Fruit fly (Drosophila melanogaster) whole organism, prepupa: Measurements from ENCODE around the gene PXo.
A peak's percentile ranks its signal among the peaks of the same experiment; 100 is the strongest.

Source experiments
- Blimp-1 ChIP-seq: fragments of 200-800 bp; sonication (Bioruptor generic); optimal IDR thresholded peaks from 3 replicates; lab custom pipeline; 2017; ENCODE audit warnings: missing biosample characterization, missing genetic modification characterization, mild to moderate bottlenecking, moderate library complexity, missing genetic modification reagents
- CG10631 ChIP-seq: fragments of 200-800 bp; sonication (Bioruptor generic); optimal IDR thresholded peaks from 2 replicates; lab custom pipeline; 2016; ENCODE audit warnings: missing biosample characterization, missing genetic modification characterization
- CG10669 ChIP-seq: fragments of 200-800 bp; sonication (Bioruptor generic); optimal IDR thresholded peaks from 3 replicates; lab custom pipeline; 2018; ENCODE audit warnings: missing biosample characterization, mild to moderate bottlenecking, missing genetic modification characterization, moderate library complexity
- CG11294 ChIP-seq: fragments of 200-800 bp; sonication (Bioruptor generic); IDR thresholded peaks from 2 replicates; pipeline ENCODE4 v1.3.6; 2022; ENCODE audit warnings: missing biosample characterization, missing genetic modification characterization
- CG11762 ChIP-seq: fragments of 200-800 bp; sonication (Bioruptor generic); optimal IDR thresholded peaks from 3 replicates; lab custom pipeline; 2016; ENCODE audit warnings: missing biosample characterization, missing genetic modification characterization; ENCODE audit not compliant: insufficient read depth
- CG11902 ChIP-seq: fragments of 200-800 bp; sonication (Bioruptor generic); optimal IDR thresholded peaks from 3 replicates; lab custom pipeline; 2016; ENCODE audit warnings: missing biosample characterization, missing genetic modification characterization
- CG15336 ChIP-seq: fragments of 200-800 bp; sonication (Bioruptor generic); IDR thresholded peaks from 2 replicates; pipeline ENCODE4 v1.3.6; 2022; ENCODE audit warnings: missing biosample characterization, missing genetic modification characterization
- CG1621 ChIP-seq: fragments of 200-800 bp; sonication (Bioruptor generic); optimal IDR thresholded peaks from 3 replicates; lab custom pipeline; 2018; ENCODE audit warnings: missing biosample characterization, mild to moderate bottlenecking, missing genetic modification characterization
- CG16779 ChIP-seq: fragments of 200-800 bp; sonication (Bioruptor generic); optimal IDR thresholded peaks from 3 replicates; lab custom pipeline; 2017; ENCODE audit warnings: missing biosample characterization, mild to moderate bottlenecking, missing genetic modification characterization
- CG3032 ChIP-seq: fragments of 200-800 bp; optimal IDR thresholded peaks from 2 replicates; lab custom pipeline; 2019; ENCODE audit warnings: missing biosample characterization, mild to moderate bottlenecking, missing genetic modification characterization, moderate library complexity
- CG31627 ChIP-seq: fragments of 200-800 bp; sonication (Bioruptor generic); optimal IDR thresholded peaks from 3 replicates; lab custom pipeline; 2016; ENCODE audit warnings: missing biosample characterization, missing genetic modification characterization
- CG32006 ChIP-seq: fragments of 200-800 bp; sonication (Bioruptor generic); optimal IDR thresholded peaks from 3 replicates; lab custom pipeline; 2017; ENCODE audit warnings: missing biosample characterization, mild to moderate bottlenecking, missing genetic modification characterization
- CG34406 ChIP-seq: fragments of 200-800 bp; sonication (Bioruptor generic); optimal IDR thresholded peaks from 3 replicates; lab custom pipeline; 2016; ENCODE audit warnings: missing biosample characterization, missing genetic modification characterization
- CG3919 ChIP-seq: fragments of 200-800 bp; sonication (Bioruptor generic); optimal IDR thresholded peaks from 3 replicates; lab custom pipeline; 2016; ENCODE audit warnings: missing biosample characterization, missing genetic modification characterization
- CG6163 ChIP-seq: fragments of 200-800 bp; sonication (Bioruptor generic); IDR thresholded peaks from 3 replicates; pipeline ENCODE4 v1.3.6; 2022; ENCODE audit warnings: missing biosample characterization, missing genetic modification characterization
- CG6276 ChIP-seq: fragments of 200-800 bp; sonication (Bioruptor generic); optimal IDR thresholded peaks from 2 replicates; lab custom pipeline; 2017; ENCODE audit warnings: missing biosample characterization, mild to moderate bottlenecking, missing genetic modification characterization
- CG6792 ChIP-seq: fragments of 200-800 bp; sonication (Bioruptor generic); optimal IDR thresholded peaks from 3 replicates; lab custom pipeline; 2016; ENCODE audit warnings: missing biosample characterization, missing genetic modification characterization
- CG6808 ChIP-seq: fragments of 200-800 bp; sonication (Bioruptor generic); optimal IDR thresholded peaks from 3 replicates; lab custom pipeline; 2017; ENCODE audit warnings: missing biosample characterization, missing genetic modification characterization, mild to moderate bottlenecking, moderate library complexity, missing genetic modification reagents
- CG6854 ChIP-seq: fragments of 200-800 bp; sonication (Bioruptor generic); optimal IDR thresholded peaks from 2 replicates; lab custom pipeline; 2017; ENCODE audit warnings: missing biosample characterization, mild to moderate bottlenecking, missing genetic modification characterization
- CG7368 ChIP-seq: fragments of 200-800 bp; sonication (Bioruptor generic); optimal IDR thresholded peaks from 3 replicates; lab custom pipeline; 2016; ENCODE audit warnings: missing biosample characterization, missing genetic modification characterization
- CG8319 ChIP-seq: fragments of 200-800 bp; sonication (Bioruptor generic); optimal IDR thresholded peaks from 3 replicates; lab custom pipeline; 2016; ENCODE audit warnings: missing biosample characterization, missing genetic modification characterization
- CG8632 ChIP-seq: fragments of 200-800 bp; sonication (Bioruptor generic); optimal IDR thresholded peaks from 3 replicates; lab custom pipeline; 2016; ENCODE audit warnings: missing biosample characterization, missing genetic modification characterization
- CG9139 ChIP-seq: fragments of 200-800 bp; sonication (Bioruptor generic); optimal IDR thresholded peaks from 3 replicates; lab custom pipeline; 2017; ENCODE audit warnings: missing biosample characterization, mild to moderate bottlenecking, missing genetic modification characterization
- Eip75B ChIP-seq: fragments of 200-800 bp; sonication (Bioruptor generic); optimal IDR thresholded peaks from 3 replicates; lab custom pipeline; 2016; ENCODE audit warnings: missing biosample characterization, missing genetic modification characterization
- Eip78C ChIP-seq: fragments of 200-800 bp; sonication (Bioruptor generic); peaks from one replicate; lab custom pipeline; 2016; ENCODE audit warnings: missing biosample characterization, missing genetic modification characterization
- Eip93F ChIP-seq: fragments of 200-800 bp; sonication (Bioruptor generic); optimal IDR thresholded peaks from 2 replicates; lab custom pipeline; 2016; ENCODE audit warnings: missing biosample characterization, mild to moderate bottlenecking, missing genetic modification characterization
- Ets21C ChIP-seq: fragments of 200-800 bp; sonication (Bioruptor generic); optimal IDR thresholded peaks from 3 replicates; lab custom pipeline; 2016; ENCODE audit warnings: missing biosample characterization, missing genetic modification characterization
- Hr38 ChIP-seq: sonication (Bioruptor generic); optimal IDR thresholded peaks from 2 replicates; lab custom pipeline; 2016; ENCODE audit warnings: missing biosample characterization, missing genetic modification characterization
- Hr4 ChIP-seq: fragments of 200-800 bp; sonication (Bioruptor generic); optimal IDR thresholded peaks from 3 replicates; lab custom pipeline; 2016; ENCODE audit warnings: missing biosample characterization, missing genetic modification characterization
- Lpt ChIP-seq: fragments of 200-800 bp; sonication (Bioruptor generic); optimal IDR thresholded peaks from 3 replicates; lab custom pipeline; 2016; ENCODE audit warnings: missing biosample characterization, missing genetic modification characterization
- Met ChIP-seq: fragments of 200-800 bp; sonication (Bioruptor generic); optimal IDR thresholded peaks from 3 replicates; lab custom pipeline; 2016; ENCODE audit warnings: missing biosample characterization, missing genetic modification characterization
- OdsH ChIP-seq: fragments of 200-800 bp; sonication (Bioruptor generic); optimal IDR thresholded peaks from 3 replicates; lab custom pipeline; 2016; ENCODE audit warnings: missing biosample characterization, missing genetic modification characterization
- Sox102F ChIP-seq: fragments of 200-800 bp; sonication (Bioruptor generic); optimal IDR thresholded peaks from 2 replicates; lab custom pipeline; 2016; ENCODE audit warnings: missing biosample characterization, mild to moderate bottlenecking, missing genetic modification characterization
- Sox14 ChIP-seq: fragments of 200-800 bp; sonication (Bioruptor generic); optimal IDR thresholded peaks from 3 replicates; lab custom pipeline; 2016; ENCODE audit warnings: missing biosample characterization, missing genetic modification characterization
- Sox15 ChIP-seq: fragments of 200-800 bp; sonication (Bioruptor generic); optimal IDR thresholded peaks from 3 replicates; lab custom pipeline; 2016; ENCODE audit warnings: missing biosample characterization, missing genetic modification characterization
- achi ChIP-seq: fragments of 200-800 bp; sonication (Bioruptor generic); optimal IDR thresholded peaks from 3 replicates; lab custom pipeline; 2016; ENCODE audit warnings: missing biosample characterization, missing genetic modification characterization
- acj6 ChIP-seq: fragments of 200-800 bp; sonication (Bioruptor generic); optimal IDR thresholded peaks from 3 replicates; lab custom pipeline; 2016; ENCODE audit warnings: missing biosample characterization, missing genetic modification characterization
- cyc ChIP-seq: fragments of 200-800 bp; sonication (Bioruptor generic); optimal IDR thresholded peaks from 3 replicates; lab custom pipeline; 2016; ENCODE audit warnings: missing biosample characterization, missing genetic modification characterization
- dac ChIP-seq: fragments of 200-800 bp; sonication (Bioruptor generic); optimal IDR thresholded peaks from 2 replicates; lab custom pipeline; 2017; ENCODE audit warnings: missing biosample characterization, mild to moderate bottlenecking, missing genetic modification characterization
- dsx ChIP-seq: fragments of 200-800 bp; optimal IDR thresholded peaks from 3 replicates; lab custom pipeline; 2019; ENCODE audit warnings: missing biosample characterization, mild to moderate bottlenecking, missing genetic modification characterization, moderate library complexity; ENCODE audit not compliant: poor library complexity, severe bottlenecking
- fd85E ChIP-seq: fragments of 200-800 bp; sonication (Bioruptor generic); optimal IDR thresholded peaks from 3 replicates; lab custom pipeline; 2016; ENCODE audit warnings: missing biosample characterization, missing genetic modification characterization
- fkh ChIP-seq: fragments of 200-800 bp; sonication (Bioruptor generic); optimal IDR thresholded peaks from 3 replicates; lab custom pipeline; 2017; ENCODE audit warnings: missing biosample characterization, mild to moderate bottlenecking, missing genetic modification characterization, moderate library complexity
- lz ChIP-seq: fragments of 200-800 bp; sonication (Bioruptor generic); optimal IDR thresholded peaks from 3 replicates; lab custom pipeline; 2016; ENCODE audit warnings: missing biosample characterization, missing genetic modification characterization
- net ChIP-seq: fragments of 200-800 bp; sonication (Bioruptor generic); optimal IDR thresholded peaks from 3 replicates; lab custom pipeline; 2016; ENCODE audit warnings: missing biosample characterization, missing genetic modification characterization
- spab ChIP-seq: fragments of 200-800 bp; sonication (Bioruptor generic); optimal IDR thresholded peaks from 2 replicates; lab custom pipeline; 2017; ENCODE audit warnings: missing biosample characterization, mild to moderate bottlenecking, missing genetic modification characterization, missing genetic modification reagents
- ss ChIP-seq, 2 experiments: fragments of 200-800 bp; sonication (Bioruptor generic); optimal IDR thresholded peaks; 2 replicates in 1 of 2; 3 replicates in 1 of 2; lab custom pipeline; 2017 to 2018; ENCODE audit warnings: mild to moderate bottlenecking in 2 of 2, missing biosample characterization in 2 of 2, missing genetic modification characterization in 2 of 2, moderate library complexity in 1 of 2
- topi ChIP-seq: fragments of 200-800 bp; sonication (Bioruptor generic); optimal IDR thresholded peaks from 3 replicates; lab custom pipeline; 2016; ENCODE audit warnings: missing biosample characterization, missing genetic modification characterization
- vri ChIP-seq: fragments of 200-800 bp; sonication (Bioruptor generic); optimal IDR thresholded peaks from 3 replicates; lab custom pipeline; 2016; ENCODE audit warnings: missing biosample characterization, mild to moderate bottlenecking, missing genetic modification characterization

Gene PXo

dm6 chr3L:5954942-5955341 is 33.8 kb upstream of the PXo start:
- TF ChIP-seq CG10631 (no peak), Hr4 (GFP tag; lab: Kevin White, UChicago) (no peak), dsx (peak; percentile 72), CG3919 (GFP tag; lab: Kevin White, UChicago) (peak; percentile 52), CG6163 (0 out of 3 replicates have a peak, but pooled peaks have one; percentile 15)

dm6 chr3L:5952537-5952936 is 31.4 kb upstream of the PXo start:
- TF ChIP-seq CG9139: peak; percentile 16
- TF ChIP-seq spab (GFP tag; lab: Kevin White, UChicago): no peak
- TF ChIP-seq Eip78C (GFP tag; lab: Kevin White, UChicago): peak; percentile 15
- TF ChIP-seq dsx: peak; percentile 49
- TF ChIP-seq ss (GFP tag; optimal IDR thresholded peaks at IDR 0.05; lab: Kevin White, UChicago): peak in 1 of 2 experiments; percentile 32
- no peak for TF ChIP-seq net (GFP tag; lab: Kevin White, UChicago)
- no peak for TF ChIP-seq Hr38
- TF ChIP-seq Sox102F (GFP tag; lab: Kevin White, UChicago): no peak
- no peak for TF ChIP-seq vri
- peak; percentile 7 for TF ChIP-seq CG6808 (GFP tag; lab: Kevin White, UChicago)
- TF ChIP-seq CG1621 (tag; lab: Kevin White, UChicago): peak; percentile 7

dm6 chr3L:5952132-5952531 is 31.0 kb upstream of the PXo start:
- no peak for TF ChIP-seq CG8319 (GFP tag; lab: Kevin White, UChicago)
- peak; percentile 18 for TF ChIP-seq acj6
- peak; percentile 47 for TF ChIP-seq CG6163
- peak; percentile 34 for TF ChIP-seq Met
- TF ChIP-seq OdsH (GFP tag; lab: Kevin White, UChicago): peak; percentile 40
- TF ChIP-seq topi: peak; percentile 26
- no peak for TF ChIP-seq Ets21C
- peak; percentile 11 for TF ChIP-seq Sox14
- no peak for TF ChIP-seq CG34406 (GFP tag; lab: Kevin White, UChicago)
- TF ChIP-seq fkh (GFP tag; lab: Kevin White, UChicago): peak; percentile 4
- TF ChIP-seq CG6276 (GFP tag; lab: Kevin White, UChicago): no peak
- TF ChIP-seq dac (GFP tag; lab: Kevin White, UChicago): no peak
- peak; percentile 65 for TF ChIP-seq CG15336 (GFP tag; lab: Robert Waterston, UW)
- TF ChIP-seq CG11294 (GFP tag; lab: Robert Waterston, UW): no peak
- no peak for TF ChIP-seq vri
- TF ChIP-seq CG6854: no peak
- TF ChIP-seq CG16779: no peak
- peak; percentile 24 for TF ChIP-seq cyc (GFP tag; lab: Kevin White, UChicago)
- peak; percentile 14 for TF ChIP-seq CG10669 (GFP tag; lab: Kevin White, UChicago)
- no peak for TF ChIP-seq Hr38
- no peak for TF ChIP-seq CG11762
- TF ChIP-seq Eip75B (GFP tag; lab: Kevin White, UChicago): peak; percentile 50
- TF ChIP-seq CG10631: peak; percentile 55
- no peak for TF ChIP-seq CG8632 (GFP tag; lab: Kevin White, UChicago)
- no peak for TF ChIP-seq CG7368 (GFP tag; lab: Kevin White, UChicago)
- peak; percentile 42 for TF ChIP-seq CG6792 (GFP tag; lab: Kevin White, UChicago)
- no peak for TF ChIP-seq CG6808 (GFP tag; lab: Kevin White, UChicago)
- TF ChIP-seq Eip93F (GFP tag; lab: Kevin White, UChicago): no peak
- no peak for TF ChIP-seq CG31627 (GFP tag; lab: Kevin White, UChicago)
- no peak for TF ChIP-seq CG11902 (GFP tag; lab: Kevin White, UChicago)
- TF ChIP-seq CG3919 (GFP tag; lab: Kevin White, UChicago): peak; percentile 48
- TF ChIP-seq Lpt: peak; percentile 49
- TF ChIP-seq fd85E (GFP tag; lab: Kevin White, UChicago): no peak
- TF ChIP-seq Sox15: no peak
- TF ChIP-seq achi (GFP tag; lab: Kevin White, UChicago): peak; percentile 27
- TF ChIP-seq CG3032: peak; percentile 36
- no peak for TF ChIP-seq dsx
- TF ChIP-seq spab (GFP tag; lab: Kevin White, UChicago): no peak
- no peak for TF ChIP-seq Blimp-1 (GFP tag; lab: Kevin White, UChicago)
- TF ChIP-seq CG32006 (GFP tag; lab: Kevin White, UChicago): peak; percentile 65
- TF ChIP-seq lz (GFP tag; lab: Kevin White, UChicago): peak; percentile 14
- peak; percentile 86 for TF ChIP-seq Eip78C (GFP tag; lab: Kevin White, UChicago)
